Fruit fly (Drosophila melanogaster): ENCODE measurements around the gene CG3330.

CG3330 gene

DNA sequence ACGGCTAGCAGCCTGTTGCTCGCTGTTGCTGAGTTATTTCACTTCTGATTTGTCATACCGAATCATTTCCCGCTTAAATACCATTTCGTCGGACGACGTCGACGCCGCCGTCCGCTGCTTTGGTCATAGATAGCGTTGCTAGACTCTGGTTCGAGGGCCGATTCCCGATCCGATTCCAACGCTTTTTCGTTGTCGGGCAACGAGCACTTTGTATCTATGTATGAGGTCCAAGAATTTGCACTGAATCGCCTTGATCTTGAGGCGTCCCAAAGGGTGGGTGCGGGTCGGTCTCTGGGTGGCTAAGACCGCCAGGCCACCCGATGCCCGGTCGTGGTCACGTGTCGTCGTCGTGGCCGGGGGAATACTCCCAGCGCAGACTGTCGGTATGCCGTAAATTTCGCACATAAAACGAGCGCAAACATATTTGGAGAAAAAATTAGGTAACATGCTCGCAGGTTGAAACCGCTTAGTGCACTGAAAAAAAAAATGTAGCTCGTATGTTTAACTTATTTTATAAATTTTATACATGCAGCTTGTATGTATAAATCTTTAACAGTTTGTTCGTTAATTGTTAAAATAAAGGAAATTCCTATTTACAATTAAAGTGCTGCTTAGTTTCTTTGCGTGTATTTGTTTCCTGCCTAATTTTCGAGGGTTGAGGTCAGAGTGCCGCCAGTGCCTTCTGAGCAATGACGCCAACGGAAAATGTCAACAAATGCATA is 38.4 kb downstream of the CG3330 start, which contains the start of gene CG3348 (continued):
- TF ChIP-seq CG2889 (GFP tag; IDR thresholded peaks at IDR 0.05): peak; percentile 54; the same call in 1 of the 3 replicates
- TF ChIP-seq prd (optimal IDR thresholded peaks at IDR 0.05): no peak
- peak; percentile 81 for TF ChIP-seq prd (GFP tag; IDR thresholded peaks at IDR 0.05)
- TF ChIP-seq CG2129 (GFP tag; IDR thresholded peaks at IDR 0.05; ENCODE audit: partially characterized antibody): no peak
- TF ChIP-seq D19B (GFP tag; optimal IDR thresholded peaks at IDR 0.05): peak; percentile 83
- peak in 1 of 2 experiments; percentile 12 for TF ChIP-seq Hr78 (GFP tag; optimal IDR thresholded peaks at IDR 0.05)
- TF ChIP-seq tll (GFP tag; optimal IDR thresholded peaks at IDR 0.05): no peak
- no peak for TF ChIP-seq stwl (tag; optimal IDR thresholded peaks at IDR 0.05)
- TF ChIP-seq Sin3A (optimal IDR thresholded peaks at IDR 0.05): no peak
- TF ChIP-seq dm (GFP tag; optimal IDR thresholded peaks at IDR 0.05): peak; percentile 23
- no peak for TF ChIP-seq ase (GFP tag; IDR thresholded peaks at IDR 0.05)
- peak; percentile 74 for TF ChIP-seq zen (tag; optimal IDR thresholded peaks at IDR 0.05)
- peak; percentile 17 for TF ChIP-seq Mad (GFP tag; optimal IDR thresholded peaks at IDR 0.05)
- peak; percentile 67 for TF ChIP-seq BtbVII (GFP tag; optimal IDR thresholded peaks at IDR 0.05)
- peak; percentile 58; the same call in 1 of the 3 replicates for TF ChIP-seq Mrtf (GFP tag; IDR thresholded peaks at IDR 0.05)
- peak; percentile 40 for TF ChIP-seq CG18262 (tag; optimal IDR thresholded peaks at IDR 0.05)
- peak; percentile 73 for TF ChIP-seq Sox102F (GFP tag; optimal IDR thresholded peaks at IDR 0.05)
- TF ChIP-seq Oaz (GFP tag; IDR thresholded peaks at IDR 0.05): peak; percentile 49; the same call in 1 of the 2 replicates
- TF ChIP-seq CG33557 (GFP tag; optimal IDR thresholded peaks at IDR 0.05): no peak
- peak; percentile 65 for TF ChIP-seq Fer2 (tag; optimal IDR thresholded peaks at IDR 0.05)
- peak; percentile 64 for TF ChIP-seq Hmx (GFP tag; optimal IDR thresholded peaks at IDR 0.05)
- TF ChIP-seq CG30020 (tag; optimal IDR thresholded peaks at IDR 0.05): no peak
- TF ChIP-seq CG7839 (tag; optimal IDR thresholded peaks at IDR 0.05): peak; percentile 80
- TF ChIP-seq vvl (GFP tag; IDR thresholded peaks at IDR 0.05): peak; percentile 79
- peak; percentile 24; the same call in 1 of the 2 replicates for TF ChIP-seq Rx (GFP tag; IDR thresholded peaks at IDR 0.05)
- no peak for TF ChIP-seq CG15479 (GFP tag; optimal IDR thresholded peaks at IDR 0.05)
- peak; percentile 57 for TF ChIP-seq nerfin-1 (tag; optimal IDR thresholded peaks at IDR 0.05)
- TF ChIP-seq CG34224 (GFP tag; IDR thresholded peaks at IDR 0.05; ENCODE audit: partially characterized antibody): no peak
- TF ChIP-seq Ada2b (GFP tag; IDR thresholded peaks at IDR 0.05): peak; percentile 83
- TF ChIP-seq Trl (optimal IDR thresholded peaks at IDR 0.05): no peak
- TF ChIP-seq Trl (GFP tag; optimal IDR thresholded peaks at IDR 0.05): peak; percentile 20
- TF ChIP-seq CG2678 (tag; optimal IDR thresholded peaks at IDR 0.05): peak; percentile 87
- TF ChIP-seq Nf-YC (tag; optimal IDR thresholded peaks at IDR 0.05): no peak
- no peak for TF ChIP-seq cato (GFP tag; optimal IDR thresholded peaks at IDR 0.05; ENCODE audit: borderline replicate concordance)
- TF ChIP-seq CG14014 (GFP tag; IDR thresholded peaks at IDR 0.05): peak; percentile 72
- peak; percentile 6 for TF ChIP-seq shn (GFP tag; optimal IDR thresholded peaks at IDR 0.05)
- TF ChIP-seq BEAF-32 (GFP tag; optimal IDR thresholded peaks at IDR 0.05): no peak
- TF ChIP-seq CG10431 (GFP tag; optimal IDR thresholded peaks at IDR 0.05): no peak
- no peak for TF ChIP-seq pros (GFP tag; optimal IDR thresholded peaks at IDR 0.05)
- TF ChIP-seq CG18599 (GFP tag; optimal IDR thresholded peaks at IDR 0.05): peak; percentile 95
- no peak for TF ChIP-seq wek (GFP tag; optimal IDR thresholded peaks at IDR 0.05)
- TF ChIP-seq CG12219 (GFP tag; optimal IDR thresholded peaks at IDR 0.05): peak; percentile 53
- TF ChIP-seq Myb (GFP tag; optimal IDR thresholded peaks at IDR 0.05): peak; percentile 50
- TF ChIP-seq vfl (GFP tag; optimal IDR thresholded peaks at IDR 0.05): peak; percentile 66
- TF ChIP-seq CG12071 (GFP tag; optimal IDR thresholded peaks at IDR 0.05): peak; percentile 62
- TF ChIP-seq zen2 (GFP tag; IDR thresholded peaks at IDR 0.05; ENCODE audit: partially characterized antibody): no peak
- TF ChIP-seq fru (optimal IDR thresholded peaks at IDR 0.05): no peak
- TF ChIP-seq zfh1 (GFP tag; IDR thresholded peaks at IDR 0.05): peak; percentile 83
- TF ChIP-seq sens-2 (GFP tag; IDR thresholded peaks at IDR 0.05): peak; percentile 15; the same call in 1 of the 2 replicates

Measured in whole organism, embryonic.